Fruit fly (Drosophila melanogaster) whole organism, embryonic: Measurements from ENCODE around the gene mRpL30.

Experiments
- CG10543 ChIP-seq: fragments of 200-800 bp; sonication (Bioruptor generic); optimal IDR thresholded peaks from 3 replicates; lab custom pipeline; 2017; ENCODE audit warnings: missing biosample characterization, mild to moderate bottlenecking, missing genetic modification characterization, moderate library complexity
- CG12769 ChIP-seq: fragments of 200-800 bp; sonication (Bioruptor generic); optimal IDR thresholded peaks from 2 replicates; lab custom pipeline; 2019; ENCODE audit warnings: missing biosample characterization, mild to moderate bottlenecking, missing genetic modification characterization, moderate library complexity
- CG13287 ChIP-seq: fragments of 200-800 bp; sonication (Bioruptor generic); IDR thresholded peaks from 2 replicates; pipeline ENCODE4 v1.3.6; 2022; ENCODE audit warnings: missing biosample characterization, missing genetic modification characterization; ENCODE audit not compliant: partially characterized antibody
- CG13775 ChIP-seq: fragments of 200-800 bp; sonication (Bioruptor generic); optimal IDR thresholded peaks from 3 replicates; lab custom pipeline; 2017; ENCODE audit warnings: missing biosample characterization, mild to moderate bottlenecking, missing genetic modification characterization
- CG15269 ChIP-seq: fragments of 200-800 bp; sonication (Bioruptor generic); optimal IDR thresholded peaks from 2 replicates; lab custom pipeline; 2018; ENCODE audit warnings: missing biosample characterization, mild to moderate bottlenecking, missing genetic modification characterization, moderate library complexity
- CG15696 ChIP-seq: fragments of 200-800 bp; sonication (Bioruptor generic); optimal IDR thresholded peaks from 2 replicates; lab custom pipeline; 2019; ENCODE audit warnings: missing biosample characterization, mild to moderate bottlenecking, missing genetic modification characterization, moderate library complexity
- CG1603 ChIP-seq: fragments of 200-800 bp; sonication (Bioruptor generic); optimal IDR thresholded peaks from 2 replicates; lab custom pipeline; 2019; ENCODE audit warnings: missing biosample characterization, mild to moderate bottlenecking, missing genetic modification characterization, moderate library complexity
- CG17328 ChIP-seq: fragments of 200-800 bp; sonication (Bioruptor generic); IDR thresholded peaks from 2 replicates; pipeline ENCODE4 v1.3.6; 2022; ENCODE audit warnings: missing biosample characterization, missing genetic modification characterization
- CG17385 ChIP-seq: fragments of 200-800 bp; sonication (Bioruptor generic); optimal IDR thresholded peaks from 3 replicates; lab custom pipeline; 2018; ENCODE audit warnings: missing biosample characterization, mild to moderate bottlenecking, missing genetic modification characterization
- CG17568 ChIP-seq: fragments of 200-800 bp; sonication (Bioruptor generic); optimal IDR thresholded peaks from 2 replicates; lab custom pipeline; 2018; ENCODE audit warnings: missing biosample characterization, mild to moderate bottlenecking, missing genetic modification characterization, moderate library complexity
- CG18599 ChIP-seq: fragments of 200-800 bp; sonication (Bioruptor generic); optimal IDR thresholded peaks from 3 replicates; lab custom pipeline; 2017; ENCODE audit warnings: missing biosample characterization, missing genetic modification characterization, mild to moderate bottlenecking, moderate library complexity, missing genetic modification reagents
- CG2202 ChIP-seq: fragments of 200-800 bp; sonication (Bioruptor generic); optimal IDR thresholded peaks from 2 replicates; lab custom pipeline; 2018; ENCODE audit warnings: missing biosample characterization, mild to moderate bottlenecking, missing genetic modification characterization
- CG32532 ChIP-seq: fragments of 200-800 bp; sonication (Bioruptor generic); IDR thresholded peaks from 2 replicates; pipeline ENCODE4 v1.3.6; 2022; ENCODE audit warnings: missing biosample characterization, missing genetic modification characterization
- CG32772 ChIP-seq: fragments of 200-800 bp; sonication (Bioruptor generic); IDR thresholded peaks from 2 replicates; pipeline ENCODE4 v1.3.6; 2022; ENCODE audit warnings: missing biosample characterization, missing genetic modification characterization
- CG42726 ChIP-seq: fragments of 200-800 bp; sonication (Bioruptor generic); IDR thresholded peaks from 2 replicates; pipeline ENCODE4 v1.3.6; 2022; ENCODE audit warnings: missing biosample characterization, missing genetic modification characterization; ENCODE audit not compliant: partially characterized antibody
- CG7372 ChIP-seq: fragments of 200-800 bp; sonication (Bioruptor generic); IDR thresholded peaks from 2 replicates; pipeline ENCODE4 v1.3.6; 2022; ENCODE audit warnings: missing biosample characterization, missing genetic modification characterization
- CG7839 ChIP-seq: fragments of 200-800 bp; sonication (Bioruptor generic); optimal IDR thresholded peaks from 3 replicates; lab custom pipeline; 2018; ENCODE audit warnings: missing biosample characterization, mild to moderate bottlenecking, missing genetic modification characterization, moderate library complexity
- CG8290 ChIP-seq, 3 experiments: fragments of 200-800 bp; sonication (Bioruptor generic); optimal IDR thresholded peaks; 2 replicates each; lab custom pipeline; 2016 to 2019; ENCODE audit warnings: missing biosample characterization in 3 of 3, missing genetic modification characterization in 3 of 3, mild to moderate bottlenecking in 2 of 3, moderate library complexity in 1 of 3
- CG8388 ChIP-seq: fragments of 200-800 bp; sonication (Bioruptor generic); optimal IDR thresholded peaks from 2 replicates; lab custom pipeline; 2019; ENCODE audit warnings: missing biosample characterization, mild to moderate bottlenecking, missing genetic modification characterization, moderate library complexity
- CG9215 ChIP-seq: fragments of 200-800 bp; sonication (Bioruptor generic); IDR thresholded peaks from 2 replicates; pipeline ENCODE4 v1.3.6; 2022; ENCODE audit warnings: missing biosample characterization, missing genetic modification characterization
- Dad ChIP-seq: fragments of 200-800 bp; sonication (Bioruptor generic); optimal IDR thresholded peaks from 3 replicates; lab custom pipeline; 2016; ENCODE audit warnings: missing biosample characterization, missing genetic modification characterization
- Dbx ChIP-seq: fragments of 200-800 bp; sonication (Bioruptor generic); IDR thresholded peaks from 3 replicates; pipeline ENCODE4 v1.3.6; 2022; ENCODE audit warnings: missing biosample characterization, missing genetic modification characterization
- Deaf1 ChIP-seq: fragments of 200-800 bp; optimal IDR thresholded peaks from 3 replicates; lab custom pipeline; 2019; ENCODE audit warnings: missing biosample characterization, mild to moderate bottlenecking, missing genetic modification characterization, moderate library complexity
- Doc2 ChIP-seq: fragments of 200-800 bp; sonication (Bioruptor generic); IDR thresholded peaks from 2 replicates; pipeline ENCODE4 v1.3.6; 2022; ENCODE audit warnings: missing biosample characterization, missing genetic modification characterization
- Dp ChIP-seq: fragments of 200-800 bp; sonication (Bioruptor generic); optimal IDR thresholded peaks from 2 replicates; lab custom pipeline; 2018; ENCODE audit warnings: missing biosample characterization, mild to moderate bottlenecking, missing genetic modification characterization, moderate library complexity
- Hey ChIP-seq: fragments of 200-800 bp; sonication (Bioruptor generic); optimal IDR thresholded peaks from 3 replicates; lab custom pipeline; 2018; ENCODE audit warnings: missing biosample characterization, mild to moderate bottlenecking, missing genetic modification characterization
- HmgZ ChIP-seq: fragments of 200-800 bp; sonication (Bioruptor generic); optimal IDR thresholded peaks from 2 replicates; lab custom pipeline; 2018; ENCODE audit warnings: missing biosample characterization, mild to moderate bottlenecking, missing genetic modification characterization
- NC2β ChIP-seq: fragments of 200-800 bp; sonication (Bioruptor generic); optimal IDR thresholded peaks from 2 replicates; lab custom pipeline; 2016; ENCODE audit warnings: missing biosample characterization, missing genetic modification characterization
- NFAT ChIP-seq: fragments of 200-800 bp; sonication (Bioruptor generic); IDR thresholded peaks from 2 replicates; pipeline ENCODE4 v1.3.6; 2022; ENCODE audit warnings: missing biosample characterization, missing genetic modification characterization
- Rfx ChIP-seq: fragments of 200-800 bp; sonication (Bioruptor generic); IDR thresholded peaks from 2 replicates; pipeline ENCODE4 v1.3.6; 2022; ENCODE audit warnings: missing biosample characterization, missing genetic modification characterization
- YL-1 ChIP-seq: fragments of 200-800 bp; sonication (Bioruptor generic); optimal IDR thresholded peaks from 3 replicates; lab custom pipeline; 2017; ENCODE audit warnings: missing biosample characterization, mild to moderate bottlenecking, missing genetic modification characterization
- ato ChIP-seq: fragments of 200-800 bp; sonication (Bioruptor generic); IDR thresholded peaks from 2 replicates; pipeline ENCODE4 v1.3.6; 2022; ENCODE audit warnings: missing biosample characterization, missing genetic modification characterization; ENCODE audit not compliant: partially characterized antibody
- cas ChIP-seq: fragments of 200-800 bp; sonication (Bioruptor generic); IDR thresholded peaks from 2 replicates; pipeline ENCODE4 v1.3.6; 2022; ENCODE audit warnings: missing biosample characterization, missing genetic modification characterization
- chinmo ChIP-seq: fragments of 200-800 bp; sonication (Bioruptor generic); IDR thresholded peaks from 4 replicates; pipeline ENCODE4 v1.3.6; 2022; ENCODE audit warnings: missing biosample characterization, missing genetic modification characterization; ENCODE audit not compliant: partially characterized antibody
- danr ChIP-seq: fragments of 200-800 bp; sonication (Bioruptor generic); IDR thresholded peaks from 2 replicates; pipeline ENCODE4 v1.3.6; 2022; ENCODE audit warnings: missing biosample characterization, missing genetic modification characterization
- exex ChIP-seq: fragments of 200-800 bp; sonication (Bioruptor generic); optimal IDR thresholded peaks from 4 replicates; lab custom pipeline; 2018; ENCODE audit warnings: missing biosample characterization, mild to moderate bottlenecking, missing genetic modification characterization, moderate library complexity
- fd102C ChIP-seq: fragments of 200-800 bp; sonication (Bioruptor generic); optimal IDR thresholded peaks from 2 replicates; lab custom pipeline; 2018; ENCODE audit warnings: missing biosample characterization, mild to moderate bottlenecking, missing genetic modification characterization, moderate library complexity
- fu2 ChIP-seq: fragments of 200-800 bp; sonication (Bioruptor generic); optimal IDR thresholded peaks from 2 replicates; lab custom pipeline; 2016; ENCODE audit warnings: missing biosample characterization, missing genetic modification characterization
- grn ChIP-seq: fragments of 200-800 bp; sonication (Bioruptor generic); optimal IDR thresholded peaks from 3 replicates; lab custom pipeline; 2017; ENCODE audit warnings: missing biosample characterization, missing genetic modification characterization
- hbn ChIP-seq: fragments of 200-800 bp; sonication (Bioruptor generic); IDR thresholded peaks from 2 replicates; pipeline ENCODE4 v1.3.6; 2022; ENCODE audit warnings: missing biosample characterization, missing genetic modification characterization; ENCODE audit not compliant: partially characterized antibody
- jumu ChIP-seq: fragments of 200-800 bp; sonication (Bioruptor generic); optimal IDR thresholded peaks from 3 replicates; lab custom pipeline; 2016; ENCODE audit warnings: missing biosample characterization, missing genetic modification characterization
- knrl ChIP-seq: fragments of 200-800 bp; sonication (Bioruptor generic); IDR thresholded peaks from 3 replicates; pipeline ENCODE4 v1.3.6; 2022; ENCODE audit warnings: missing biosample characterization, missing genetic modification characterization; ENCODE audit not compliant: partially characterized antibody
- mirr ChIP-seq: fragments of 200-800 bp; sonication (Bioruptor generic); optimal IDR thresholded peaks from 3 replicates; lab custom pipeline; 2018; ENCODE audit warnings: missing biosample characterization, mild to moderate bottlenecking, missing genetic modification characterization
- run ChIP-seq: fragments of 200-800 bp; sonication (Bioruptor generic); optimal IDR thresholded peaks from 3 replicates; lab custom pipeline; 2018; ENCODE audit warnings: missing biosample characterization, mild to moderate bottlenecking, missing genetic modification characterization
- slou ChIP-seq: fragments of 200-800 bp; sonication (Bioruptor generic); optimal IDR thresholded peaks from 3 replicates; lab custom pipeline; 2016; ENCODE audit warnings: missing biosample characterization, missing genetic modification characterization
- sug ChIP-seq: fragments of 200-800 bp; optimal IDR thresholded peaks from 2 replicates; lab custom pipeline; 2019; ENCODE audit warnings: missing biosample characterization, mild to moderate bottlenecking, missing genetic modification characterization, moderate library complexity
- trh ChIP-seq: fragments of 200-800 bp; sonication (Bioruptor generic); optimal IDR thresholded peaks from 2 replicates; lab custom pipeline; 2016; ENCODE audit warnings: missing biosample characterization, missing genetic modification characterization
- unc-4 ChIP-seq: fragments of 200-800 bp; sonication (Bioruptor generic); IDR thresholded peaks from 2 replicates; pipeline ENCODE4 v1.3.6; 2022; ENCODE audit warnings: missing biosample characterization, missing genetic modification characterization; ENCODE audit not compliant: partially characterized antibody
- usp ChIP-seq: fragments of >200 bp; optimal IDR thresholded peaks from 2 replicates; lab custom pipeline; 2017; ENCODE audit warnings: missing biosample characterization, missing genetic modification characterization
- vnd ChIP-seq: fragments of 200-800 bp; sonication (Bioruptor generic); IDR thresholded peaks from 3 replicates; pipeline ENCODE4 v1.3.6; 2022; ENCODE audit warnings: missing biosample characterization, missing genetic modification characterization; ENCODE audit not compliant: partially characterized antibody
- yki ChIP-seq: fragments of >200 bp; optimal IDR thresholded peaks from 3 replicates; lab custom pipeline; 2018

The mRpL30 gene

dm6 chrX:4612454-4612853, 35.2 kb upstream of the mRpL30 start:
- TF ChIP-seq ato (GFP tag; lab: Robert Waterston, UW): no peak
- TF ChIP-seq HmgZ: peak; percentile 20
- peak; percentile 55 for TF ChIP-seq Hey (tag; lab: Kevin White, UChicago)
- no peak for TF ChIP-seq CG1603 (tag; lab: Kevin White, UChicago)
- peak; percentile 70 for TF ChIP-seq grn
- TF ChIP-seq CG17328 (GFP tag; lab: Robert Waterston, UW): no peak
- TF ChIP-seq Dbx (GFP tag; lab: Robert Waterston, UW): peak; percentile 40; the same call in 1 of the 3 replicates
- TF ChIP-seq NC2β (GFP tag; lab: Kevin White, UChicago): no peak
- TF ChIP-seq jumu: no peak
- no peak for TF ChIP-seq CG17385 (GFP tag; lab: Kevin White, UChicago)
- TF ChIP-seq CG15696 (tag; lab: Kevin White, UChicago): no peak
- TF ChIP-seq cas (GFP tag; lab: Robert Waterston, UW): no peak
- TF ChIP-seq chinmo (GFP tag; lab: Robert Waterston, UW): 0 out of 4 replicates have a peak, but pooled peaks have one; percentile 9
- no peak for TF ChIP-seq knrl
- no peak for TF ChIP-seq CG8388 (GFP tag; lab: Kevin White, UChicago)
- no peak for TF ChIP-seq CG15269 (tag; lab: Kevin White, UChicago)
- no peak for TF ChIP-seq CG7372 (GFP tag; lab: Robert Waterston, UW)
- TF ChIP-seq Dp (GFP tag; lab: Kevin White, UChicago): no peak
- TF ChIP-seq mirr (GFP tag; lab: Kevin White, UChicago): peak; percentile 67
- TF ChIP-seq unc-4: no peak
- TF ChIP-seq CG12769 (tag; lab: Kevin White, UChicago): peak; percentile 19
- no peak for TF ChIP-seq hbn (GFP tag; lab: Robert Waterston, UW)
- no peak for TF ChIP-seq CG2202 (tag; lab: Kevin White, UChicago)
- no peak for TF ChIP-seq usp (GFP tag; lab: Kevin White, UChicago)
- TF ChIP-seq Doc2 (GFP tag; lab: Robert Waterston, UW): no peak
- no peak for TF ChIP-seq CG17568
- peak; percentile 24 for TF ChIP-seq CG18599 (GFP tag; lab: Kevin White, UChicago)
- no peak for TF ChIP-seq CG8290 (GFP tag; optimal IDR thresholded peaks at IDR 0.05; lab: Kevin White, UChicago)
- peak in 1 of 2 experiments; percentile 32 for TF ChIP-seq CG8290 (tag; optimal IDR thresholded peaks at IDR 0.05; lab: Kevin White, UChicago)
- TF ChIP-seq CG9215: no peak
- TF ChIP-seq slou (GFP tag; lab: Kevin White, UChicago): no peak
- peak; percentile 24 for TF ChIP-seq Deaf1 (tag; lab: Kevin White, UChicago)
- no peak for TF ChIP-seq Dad (GFP tag; lab: Kevin White, UChicago)
- TF ChIP-seq CG32532 (GFP tag; lab: Robert Waterston, UW): no peak
- peak; percentile 80 for TF ChIP-seq sug (tag; lab: Kevin White, UChicago)
- no peak for TF ChIP-seq YL-1 (GFP tag; lab: Kevin White, UChicago)
- no peak for TF ChIP-seq NFAT (GFP tag; lab: Robert Waterston, UW)
- no peak for TF ChIP-seq CG13775
- no peak for TF ChIP-seq yki (lab: Kevin White, UChicago)
- TF ChIP-seq vnd: no peak
- no peak for TF ChIP-seq CG7839 (tag; lab: Kevin White, UChicago)
- no peak for TF ChIP-seq fu2 (GFP tag; lab: Kevin White, UChicago)
- peak; percentile 18 for TF ChIP-seq CG10543 (GFP tag; lab: Kevin White, UChicago)
- no peak for TF ChIP-seq Rfx (GFP tag; lab: Robert Waterston, UW)
- no peak for TF ChIP-seq run
- TF ChIP-seq CG32772 (GFP tag; lab: Robert Waterston, UW): no peak
- TF ChIP-seq CG13287: no peak
- TF ChIP-seq danr: no peak
- TF ChIP-seq exex: peak; percentile 66
- no peak for TF ChIP-seq fd102C
- TF ChIP-seq trh (GFP tag; lab: Kevin White, UChicago): no peak
- TF ChIP-seq CG42726 (GFP tag; lab: Robert Waterston, UW): no peak
